Fruit fly (Drosophila melanogaster) whole organism, embryonic: ENCODE data around the gene CG43333.

Experiments
- Elba2 ChIP-seq: fragments of 200-800 bp; sonication (Bioruptor generic); optimal IDR thresholded peaks from 3 replicates; lab custom pipeline; 2016; ENCODE audit warnings: missing biosample characterization, missing genetic modification characterization
- toy ChIP-seq: fragments of 200-800 bp; sonication (Bioruptor generic); IDR thresholded peaks from 2 replicates; pipeline ENCODE4 v1.3.6; 2022; ENCODE audit warnings: missing biosample characterization, missing genetic modification characterization
- trh ChIP-seq: fragments of 200-800 bp; sonication (Bioruptor generic); optimal IDR thresholded peaks from 2 replicates; lab custom pipeline; 2016; ENCODE audit warnings: missing biosample characterization, missing genetic modification characterization

- TF ChIP-seq toy (GFP tag; lab: Robert Waterston, UW) (no peak), Elba2 (GFP tag; lab: Kevin White, UChicago) (no peak), trh (GFP tag; lab: Kevin White, UChicago) (no peak)
Measured at dm6 chr2L:14197195-14197594, 16.7 kb upstream of the CG43333 start.
